Worm (Caenorhabditis elegans) whole organism, L4 larva: ENCODE measurements around the gene mth-1.

Experiments
- F44E2.7 ChIP-seq: fragments of 200-800 bp; sonication (Bioruptor generic); IDR thresholded peaks from 2 replicates; pipeline ENCODE4 v2.1.2; 2022; ENCODE audit warnings: missing genetic modification characterization, missing compliant biosample characterization
- T26A8.4 ChIP-seq: fragments of 200-800 bp; sonication (Bioruptor generic); IDR thresholded peaks from 2 replicates; pipeline ENCODE4 v1.3.6; 2022; ENCODE audit warnings: missing genetic modification characterization, missing compliant biosample characterization
- Y48G9A.11 ChIP-seq: fragments of 200-800 bp; sonication (Bioruptor generic); IDR thresholded peaks from 2 replicates; pipeline ENCODE4 v1.3.6; 2022; ENCODE audit warnings: missing genetic modification reagents, missing genetic modification characterization, missing compliant biosample characterization
- aly-2 ChIP-seq: sonication (generic microtip); optimal IDR thresholded peaks from 2 replicates; lab custom pipeline; 2018; ENCODE audit warnings: missing biosample characterization, missing genetic modification characterization
- ceh-28 ChIP-seq: fragments of 150-350 bp; optimal IDR thresholded peaks from 2 replicates; lab custom pipeline; 2014; ENCODE audit warnings: missing biosample characterization, missing genetic modification reagents, missing genetic modification characterization
- ceh-32 ChIP-seq: sonication (generic microtip); optimal IDR thresholded peaks from 2 replicates; lab custom pipeline; 2016; ENCODE audit warnings: mild to moderate bottlenecking, missing genetic modification characterization, missing compliant biosample characterization; ENCODE audit not compliant: poor library complexity
- ceh-82 ChIP-seq: sonication (generic microtip); optimal IDR thresholded peaks from 2 replicates; lab custom pipeline; 2017; ENCODE audit warnings: missing biosample characterization, missing genetic modification characterization
- daf-12 ChIP-seq: fragments of 150-350 bp; optimal IDR thresholded peaks from 2 replicates; lab custom pipeline; 2014; ENCODE audit warnings: missing biosample characterization, missing genetic modification reagents, missing genetic modification characterization
- daf-16 ChIP-seq, 3 experiments: sonication (generic microtip); optimal IDR thresholded peaks; 2 replicates each; lab custom pipeline; 2016 to 2017; ENCODE audit warnings: missing genetic modification characterization in 3 of 3, missing genetic modification reagents in 3 of 3, mild to moderate bottlenecking in 2 of 3, missing compliant biosample characterization in 2 of 3, missing biosample characterization in 1 of 3, moderate library complexity in 1 of 3
- daf-19 ChIP-seq: fragments of 200-800 bp; sonication (Bioruptor generic); conservative IDR thresholded peaks from 2 replicates; pipeline ENCODE4 v1.3.6; 2022; ENCODE audit warnings: missing genetic modification characterization, missing compliant biosample characterization
- dmd-6 ChIP-seq: fragments of 200-800 bp; sonication (Bioruptor generic); IDR thresholded peaks from 2 replicates; pipeline ENCODE4 v1.3.6; 2022; ENCODE audit warnings: missing genetic modification reagents, missing genetic modification characterization, missing compliant biosample characterization
- duxl-1 ChIP-seq: sonication (generic microtip); optimal IDR thresholded peaks from 2 replicates; lab custom pipeline; 2016; ENCODE audit warnings: mild to moderate bottlenecking, missing genetic modification characterization, moderate library complexity, missing compliant biosample characterization; ENCODE audit not compliant: poor library complexity
- egl-43 ChIP-seq: fragments of 200-800 bp; sonication (Bioruptor generic); IDR thresholded peaks from 2 replicates; pipeline ENCODE4 v1.3.6; 2022; ENCODE audit warnings: missing genetic modification reagents, missing genetic modification characterization, missing compliant biosample characterization
- fkh-10 ChIP-seq: fragments of 150-350 bp; optimal IDR thresholded peaks from 2 replicates; lab custom pipeline; 2014; ENCODE audit warnings: missing biosample characterization, missing genetic modification reagents, missing genetic modification characterization
- hlh-11 ChIP-seq: fragments of 200-800 bp; sonication (Bioruptor generic); optimal IDR thresholded peaks from 2 replicates; lab custom pipeline; 2018; ENCODE audit warnings: mild to moderate bottlenecking, missing genetic modification characterization, missing compliant biosample characterization
- hlh-30 ChIP-seq: sonication (generic microtip); optimal IDR thresholded peaks from 2 replicates; lab custom pipeline; 2017; ENCODE audit warnings: antibody characterized with exemption, mild to moderate bottlenecking, missing genetic modification characterization, missing compliant biosample characterization; ENCODE audit not compliant: insufficient read depth
- lin-39 ChIP-seq: fragments of 150-350 bp; optimal IDR thresholded peaks from 2 replicates; lab custom pipeline; 2014; ENCODE audit warnings: missing biosample characterization, missing genetic modification reagents, missing genetic modification characterization
- lsy-2 ChIP-seq, 2 experiments: fragments of 150-350 bp in 1 of 2; sonication (generic microtip) in 1 of 2; optimal IDR thresholded peaks; 2 replicates each; lab custom pipeline; 2014 to 2017; ENCODE audit warnings: missing biosample characterization in 2 of 2, missing genetic modification characterization in 2 of 2
- madf-5 ChIP-seq, 2 experiments: fragments of 200-800 bp; sonication (Bioruptor generic); IDR thresholded peaks; 2 replicates each; pipeline ENCODE4 v1.3.6; 2022; ENCODE audit warnings: missing compliant biosample characterization in 2 of 2, missing genetic modification characterization in 2 of 2
- madf-9 ChIP-seq: fragments of 200-800 bp; sonication (Bioruptor generic); conservative IDR thresholded peaks from 2 replicates; pipeline ENCODE4 v1.3.6; 2022; ENCODE audit warnings: missing genetic modification reagents, missing genetic modification characterization, missing compliant biosample characterization
- mdt-29 ChIP-seq: fragments of 200-800 bp; sonication (Bioruptor generic); IDR thresholded peaks from 2 replicates; pipeline ENCODE4 v1.3.6; 2022; ENCODE audit warnings: missing genetic modification reagents, missing genetic modification characterization, missing compliant biosample characterization
- mep-1 ChIP-seq: fragments of 150-350 bp; sonication (generic microtip); optimal IDR thresholded peaks from 3 replicates; lab custom pipeline; 2014; ENCODE audit warnings: missing biosample characterization, missing genetic modification characterization
- mes-2 ChIP-seq: sonication (generic microtip); optimal IDR thresholded peaks from 2 replicates; lab custom pipeline; 2016; ENCODE audit warnings: missing genotype, mild to moderate bottlenecking, missing genetic modification characterization, missing compliant biosample characterization; ENCODE audit not compliant: poor library complexity, severe bottlenecking
- mxl-3 ChIP-seq: fragments of 200-800 bp; sonication (Bioruptor generic); optimal IDR thresholded peaks from 2 replicates; lab custom pipeline; 2018; ENCODE audit warnings: mild to moderate bottlenecking, missing genetic modification characterization, missing compliant biosample characterization
- nhr-25 ChIP-seq: sonication (generic microtip); optimal IDR thresholded peaks from 2 replicates; lab custom pipeline; 2017; ENCODE audit warnings: missing genetic modification characterization, mild to moderate bottlenecking, missing compliant biosample characterization, antibody characterized with exemption, moderate library complexity, borderline replicate concordance; ENCODE audit not compliant: insufficient read depth
- nhr-28 ChIP-seq: fragments of 150-350 bp; optimal IDR thresholded peaks from 2 replicates; lab custom pipeline; 2014; ENCODE audit warnings: missing biosample characterization, missing genetic modification characterization
- nhr-41 ChIP-seq: fragments of 200-800 bp; sonication (Bioruptor generic); IDR thresholded peaks from 2 replicates; pipeline ENCODE4 v1.3.6; 2022; ENCODE audit warnings: missing genetic modification reagents, missing genetic modification characterization, missing compliant biosample characterization
- nhr-6 ChIP-seq: fragments of 150-350 bp; optimal IDR thresholded peaks from 2 replicates; lab custom pipeline; 2014; ENCODE audit warnings: missing biosample characterization, missing genetic modification characterization
- nhr-76 ChIP-seq: fragments of 150-350 bp; optimal IDR thresholded peaks from 2 replicates; lab custom pipeline; 2014; ENCODE audit warnings: missing biosample characterization, missing genetic modification characterization
- pha-4 ChIP-seq, 2 experiments: fragments of 150-350 bp in 1 of 2; fragments of 200-800 bp in 1 of 2; sonication (Bioruptor generic) in 1 of 2; IDR thresholded peaks in 1 of 2; optimal IDR thresholded peaks in 1 of 2; 2 replicates each; pipeline versions ENCODE4 v1.3.6 to Lab custom; 2014 to 2022; ENCODE audit warnings: missing genetic modification characterization in 2 of 2, missing genetic modification reagents in 2 of 2, missing biosample characterization in 1 of 2, missing compliant biosample characterization in 1 of 2
- pqm-1 ChIP-seq: sonication (generic microtip); optimal IDR thresholded peaks from 2 replicates; lab custom pipeline; 2017; ENCODE audit warnings: missing biosample characterization, missing genetic modification characterization
- skn-1 ChIP-seq: fragments of 150-350 bp; optimal IDR thresholded peaks from 2 replicates; lab custom pipeline; 2014; ENCODE audit warnings: missing biosample characterization, missing genetic modification characterization
- snpc-1.2 ChIP-seq: fragments of 200-800 bp; sonication (Bioruptor generic); IDR thresholded peaks from 2 replicates; pipeline ENCODE4 v1.3.6; 2022; ENCODE audit warnings: missing genetic modification reagents, missing genetic modification characterization, missing compliant biosample characterization
- tra-1 ChIP-seq: fragments of 200-800 bp; sonication (Bioruptor generic); IDR thresholded peaks from 2 replicates; pipeline ENCODE4 v1.3.6; 2022; ENCODE audit warnings: missing genetic modification reagents, missing genetic modification characterization, missing compliant biosample characterization
- zfp-3 ChIP-seq: fragments of 200-800 bp; sonication (Bioruptor generic); conservative IDR thresholded peaks from 2 replicates; pipeline ENCODE4 v1.3.6; 2022; ENCODE audit warnings: missing genetic modification reagents, missing genetic modification characterization, missing compliant biosample characterization

Gene mth-1

DNA sequence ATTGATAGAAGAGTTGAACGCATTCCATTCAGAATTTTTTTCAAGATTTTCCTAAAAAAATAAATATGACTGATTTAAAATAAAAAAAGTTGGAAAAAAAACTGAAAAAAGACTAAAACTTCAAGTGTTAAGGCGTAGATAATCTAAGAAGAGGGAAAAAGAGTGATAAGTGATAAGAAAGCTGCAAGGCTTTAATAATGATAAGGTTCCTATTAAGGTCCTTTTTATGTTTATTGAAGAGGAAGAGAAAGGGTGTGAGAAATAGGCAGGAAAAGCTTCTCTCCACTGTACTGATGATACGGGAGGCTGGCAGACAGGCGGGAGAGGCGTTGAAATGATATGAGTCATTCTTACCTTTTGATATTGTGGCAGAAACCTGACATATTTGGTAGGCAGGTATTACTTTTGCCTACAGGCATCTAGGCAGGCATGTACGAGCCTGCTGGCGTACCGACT lies at the start of gene mth-1:
Gene mth-1 (minus strand): TSS at position 51 of the 456 bp plus-strand sequence.
- no peak for TF ChIP-seq nhr-25
- TF ChIP-seq ceh-82 (tag; lab: Kevin White, UChicago) = no peak
- no peak for TF ChIP-seq nhr-6 (tag; lab: Kevin White, UChicago)
- no peak for TF ChIP-seq aly-2 (tag; lab: Kevin White, UChicago)
- TF ChIP-seq nhr-28 (tag; lab: Kevin White, UChicago) = no peak
- TF ChIP-seq nhr-76 (tag; lab: Kevin White, UChicago) = no peak
- TF ChIP-seq dmd-6 (GFP tag; lab: Robert Waterston, UW) = peak; percentile 29; the same call in 1 of the 2 replicates
- TF ChIP-seq mdt-29 (GFP tag; lab: Robert Waterston, UW) = no peak
- no peak for TF ChIP-seq duxl-1
- TF ChIP-seq ceh-32 (tag; lab: Kevin White, UChicago) = no peak
- TF ChIP-seq hlh-11 (tag; lab: Kevin White, UChicago) = peak; percentile 12
- peak; percentile 68 for TF ChIP-seq pqm-1
- TF ChIP-seq madf-9 (GFP tag; lab: Robert Waterston, UW) = no peak
- TF ChIP-seq daf-16 (GFP tag; optimal IDR thresholded peaks at IDR 0.05; lab: Kevin White, UChicago) = no peak
- TF ChIP-seq daf-16 (tag; optimal IDR thresholded peaks at IDR 0.05; lab: Kevin White, UChicago) = peak; percentile 42
- no peak for TF ChIP-seq lin-39 (tag; lab: Kevin White, UChicago)
- no peak for TF ChIP-seq pha-4 (GFP tag; IDR thresholded peaks at IDR 0.05; lab: Robert Waterston, UW)
- no peak for TF ChIP-seq pha-4 (tag; optimal IDR thresholded peaks at IDR 0.05; lab: Kevin White, UChicago)
- TF ChIP-seq hlh-30 = no peak

DNA sequence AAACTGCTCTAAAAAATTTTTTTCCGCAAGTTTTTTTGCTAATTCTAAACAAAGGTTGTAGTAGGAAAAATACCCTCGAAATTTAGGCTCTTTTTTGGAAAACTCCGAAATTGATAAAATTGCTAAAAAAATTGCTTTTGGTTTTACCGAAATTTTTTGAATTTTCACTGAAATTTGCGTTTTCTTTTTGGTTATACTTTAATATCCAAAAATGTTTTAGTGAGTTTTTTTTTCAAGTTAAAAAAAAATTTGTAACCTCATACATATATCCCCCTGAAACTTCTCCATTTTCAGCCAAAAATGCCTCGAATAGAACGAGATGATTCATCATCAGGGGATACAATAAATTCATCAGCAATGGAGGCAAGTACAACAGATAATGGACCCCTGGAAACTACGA lies 43.3 kb upstream of the mth-1 start, which contains the start of gene gpa-11:
Gene gpa-11 (plus strand): TSS at position 301 of the 400 bp plus-strand sequence.
- TF ChIP-seq mep-1 (tag; lab: Kevin White, UChicago) = no peak
- TF ChIP-seq skn-1 (tag; lab: Kevin White, UChicago) = no peak
- no peak for TF ChIP-seq daf-12 (tag; lab: Kevin White, UChicago)
- no peak for TF ChIP-seq daf-19
- TF ChIP-seq zfp-3 = no peak
- no peak for TF ChIP-seq mes-2 (tag; lab: Kevin White, UChicago)
- TF ChIP-seq ceh-32 (tag; lab: Kevin White, UChicago) = no peak
- no peak for TF ChIP-seq hlh-30
- TF ChIP-seq lsy-2 (tag; optimal IDR thresholded peaks at IDR 0.05; lab: Kevin White, UChicago) = no peak
- TF ChIP-seq F44E2.7 (GFP tag; lab: Robert Waterston, UW) = no peak
- no peak for TF ChIP-seq fkh-10
- no peak for TF ChIP-seq T26A8.4 (GFP tag; lab: Robert Waterston, UW)
- no peak for TF ChIP-seq madf-5 (GFP tag; IDR thresholded peaks at IDR 0.05; lab: Robert Waterston, UW)
- TF ChIP-seq duxl-1 = no peak
- TF ChIP-seq Y48G9A.11 (GFP tag; lab: Robert Waterston, UW) = no peak
- TF ChIP-seq snpc-1.2 (GFP tag; lab: Robert Waterston, UW) = no peak

ce11 chrII:4244959-4245358 lies 41.4 kb upstream of the mth-1 start:
- TF ChIP-seq mxl-3 = no peak
- no peak for TF ChIP-seq nhr-41 (GFP tag; lab: Robert Waterston, UW)

- TF ChIP-seq fkh-10 (no peak), egl-43 (no peak), madf-9 (GFP tag; lab: Robert Waterston, UW) (no peak), mxl-3 (no peak), ceh-28 (tag; lab: Kevin White, UChicago) (no peak), tra-1 (GFP tag; lab: Robert Waterston, UW) (no peak)
- TF ChIP-seq, all 104 proteins: peak for 0
These were observed 35.4 kb upstream of the mth-1 start for ce11 chrII:4238963-4239362.
